Comparison of ENCODE assay signal across 4 fruit fly cellular contexts in the genomic region with DNA sequence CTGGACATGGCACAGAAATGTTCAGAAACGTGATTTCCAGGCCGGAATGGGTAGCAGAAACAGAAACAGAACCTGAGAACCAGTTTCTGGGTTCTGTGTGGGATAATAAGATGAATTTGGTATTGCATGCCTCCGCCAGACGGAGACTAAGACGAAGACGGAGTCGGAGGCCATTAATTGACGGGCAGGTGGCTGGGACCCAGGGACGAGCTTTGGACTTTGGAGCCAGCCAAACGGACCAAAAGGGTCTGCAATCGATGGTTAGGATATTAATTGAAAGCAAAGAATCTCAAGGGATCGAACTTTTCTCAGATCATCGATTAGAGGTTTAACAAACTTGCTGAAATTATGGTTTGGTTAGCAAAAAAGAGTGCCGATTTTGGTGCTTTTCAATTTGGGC.
TF ChIP-seq lines count a peak whose summit lies in the region.

No protein-coding gene starts in this region.

- no peak for TF ChIP-seq CTCF in whole organism, embryonic (GFP tag; optimal IDR thresholded peaks at IDR 0.05; lab: Kevin White, UChicago)

TF ChIP-seq in whole organism, embryonic, 481 proteins besides CTCF, POLR2A, EP300 and RAD21:
- TF ChIP-seq CG4424 (GFP tag; optimal IDR thresholded peaks at IDR 0.05; lab: Kevin White, UChicago), result no peak
- TF ChIP-seq NC2α (GFP tag; optimal IDR thresholded peaks at IDR 0.05; lab: Kevin White, UChicago), result no peak
- peak; percentile 74 for TF ChIP-seq nom (GFP tag; optimal IDR thresholded peaks at IDR 0.05; lab: Kevin White, UChicago)
- no peak for TF ChIP-seq tgo (GFP tag; IDR thresholded peaks at IDR 0.05; lab: Robert Waterston, UW)
- peak; percentile 45 for TF ChIP-seq Ets65A (GFP tag; lab: Kevin White, UChicago)

TF ChIP-seq in whole organism, prepupa, 60 proteins besides CTCF, POLR2A, EP300 and RAD21:
- TF ChIP-seq CG6854 (GFP tag; optimal IDR thresholded peaks at IDR 0.05; lab: Kevin White, UChicago) (peak; percentile 36), CG9139 (GFP tag; optimal IDR thresholded peaks at IDR 0.05; lab: Kevin White, UChicago) (peak; percentile 57), CG4318 (GFP tag; optimal IDR thresholded peaks at IDR 0.05; lab: Kevin White, UChicago) (no peak), CG10669 (GFP tag; optimal IDR thresholded peaks at IDR 0.05; lab: Kevin White, UChicago) (no peak), CG15336 (GFP tag; IDR thresholded peaks at IDR 0.05; lab: Robert Waterston, UW) (no peak), CG6808 (GFP tag; optimal IDR thresholded peaks at IDR 0.05; lab: Kevin White, UChicago) (peak; percentile 50), ss (GFP tag; optimal IDR thresholded peaks at IDR 0.05; lab: Kevin White, UChicago) (peak; percentile 59 to 74), dsx (GFP tag; optimal IDR thresholded peaks at IDR 0.05; lab: Kevin White, UChicago; ENCODE audit: poor library complexity, severe bottlenecking) (peak; percentile 18), CG34406 (GFP tag; optimal IDR thresholded peaks at IDR 0.05; lab: Kevin White, UChicago) (no peak)

TF ChIP-seq in whole organism, pupa, 21 proteins besides CTCF, POLR2A, EP300 and RAD21:
- TF ChIP-seq CG8301 (tag; optimal IDR thresholded peaks at IDR 0.05; lab: Kevin White, UChicago) (no peak), CG13204 (GFP tag; optimal IDR thresholded peaks at IDR 0.05; lab: Kevin White, UChicago) (no peak), fd96Ca (GFP tag; IDR thresholded peaks at IDR 0.05; lab: Robert Waterston, UW) (no peak), CG10348 (GFP tag; IDR thresholded peaks at IDR 0.05; lab: Robert Waterston, UW) (no peak), Pif1A (GFP tag; optimal IDR thresholded peaks at IDR 0.05; lab: Kevin White, UChicago) (no peak), EcR (GFP tag; optimal IDR thresholded peaks at IDR 0.05; lab: Kevin White, UChicago) (peak; percentile 1), Pif1B (GFP tag; optimal IDR thresholded peaks at IDR 0.05; lab: Kevin White, UChicago) (no peak), CG8159 (tag; optimal IDR thresholded peaks at IDR 0.05; lab: Kevin White, UChicago) (no peak), D1 (tag; optimal IDR thresholded peaks at IDR 0.05; lab: Kevin White, UChicago) (no peak), Snoo (tag; optimal IDR thresholded peaks at IDR 0.05; lab: Kevin White, UChicago) (peak; percentile 5), CG15710 (tag; optimal IDR thresholded peaks at IDR 0.05; lab: Kevin White, UChicago) (no peak), CG17806 (tag; optimal IDR thresholded peaks at IDR 0.05; lab: Kevin White, UChicago) (no peak), rn (GFP tag; IDR thresholded peaks at IDR 0.05; lab: Robert Waterston, UW) (no peak), CG32121 (GFP tag; IDR thresholded peaks at IDR 0.05; lab: Robert Waterston, UW) (no peak), gl (tag; optimal IDR thresholded peaks at IDR 0.05; lab: Kevin White, UChicago) (peak; percentile 59), CG4496 (GFP tag; IDR thresholded peaks at IDR 0.05; lab: Robert Waterston, UW) (no peak)

TF ChIP-seq in whole organism, wandering third instar larva, 38 proteins besides CTCF, POLR2A, EP300 and RAD21:
- TF ChIP-seq Vsx2 (GFP tag; optimal IDR thresholded peaks at IDR 0.05; lab: Kevin White, UChicago; ENCODE audit: partially characterized antibody) (peak; percentile 36), Hr83 (GFP tag; optimal IDR thresholded peaks at IDR 0.05; lab: Kevin White, UChicago; ENCODE audit: poor library complexity, severe bottlenecking) (no peak), Dif (GFP tag; optimal IDR thresholded peaks at IDR 0.05; lab: Kevin White, UChicago; ENCODE audit: partially characterized antibody) (peak; percentile 12), psq (GFP tag; optimal IDR thresholded peaks at IDR 0.05; lab: Kevin White, UChicago) (peak; percentile 8), Abd-B (GFP tag; optimal IDR thresholded peaks at IDR 0.05; lab: Kevin White, UChicago) (no peak), HLH106 (tag; optimal IDR thresholded peaks at IDR 0.05; lab: Kevin White, UChicago) (no peak), tai (GFP tag; optimal IDR thresholded peaks at IDR 0.05; lab: Kevin White, UChicago) (no peak), Myc (optimal IDR thresholded peaks at IDR 0.05; lab: Kevin White, UChicago) (no peak), Rel (GFP tag; optimal IDR thresholded peaks at IDR 0.05; lab: Kevin White, UChicago) (no peak), Rel (tag; optimal IDR thresholded peaks at IDR 0.05; lab: Kevin White, UChicago) (no peak), dsf (GFP tag; optimal IDR thresholded peaks at IDR 0.05; lab: Kevin White, UChicago; ENCODE audit: borderline replicate concordance) (no peak), OdsH (GFP tag; optimal IDR thresholded peaks at IDR 0.05; lab: Kevin White, UChicago) (no peak), pan (optimal IDR thresholded peaks at IDR 0.05; lab: Kevin White, UChicago) (no peak), rgr (GFP tag; optimal IDR thresholded peaks at IDR 0.05; lab: Kevin White, UChicago) (no peak), woc (GFP tag; optimal IDR thresholded peaks at IDR 0.05; lab: Kevin White, UChicago) (no peak), Mio (GFP tag; optimal IDR thresholded peaks at IDR 0.05; lab: Kevin White, UChicago) (no peak), br (GFP tag; optimal IDR thresholded peaks at IDR 0.05; lab: Kevin White, UChicago) (no peak), N (GFP tag; optimal IDR thresholded peaks at IDR 0.05; lab: Kevin White, UChicago) (no peak), GATAd (GFP tag; optimal IDR thresholded peaks at IDR 0.05; lab: Kevin White, UChicago) (no peak), sage (GFP tag; optimal IDR thresholded peaks at IDR 0.05; lab: Kevin White, UChicago) (no peak), Hr78 (GFP tag; optimal IDR thresholded peaks at IDR 0.05; lab: Kevin White, UChicago) (no peak), sv (GFP tag; optimal IDR thresholded peaks at IDR 0.05; lab: Kevin White, UChicago) (no peak), CG9705 (GFP tag; optimal IDR thresholded peaks at IDR 0.05; lab: Kevin White, UChicago) (no peak), CG32264 (GFP tag; optimal IDR thresholded peaks at IDR 0.05; lab: Kevin White, UChicago) (no peak), foxo (GFP tag; optimal IDR thresholded peaks at IDR 0.05; lab: Kevin White, UChicago) (no peak), h (GFP tag; optimal IDR thresholded peaks at IDR 0.05; lab: Kevin White, UChicago) (no peak), Dfd (GFP tag; optimal IDR thresholded peaks at IDR 0.05; lab: Kevin White, UChicago) (no peak)
